Fruit fly (Drosophila melanogaster) whole organism, embryonic: Measurements from ENCODE around the gene CG14668.

Source experiments
- BtbVII ChIP-seq: fragments of 200-800 bp; sonication (Bioruptor generic); optimal IDR thresholded peaks from 3 replicates; lab custom pipeline; 2017; ENCODE audit warnings: missing biosample characterization, mild to moderate bottlenecking, missing genetic modification characterization
- CG10431 ChIP-seq: fragments of 200-800 bp; sonication (Bioruptor generic); optimal IDR thresholded peaks from 3 replicates; lab custom pipeline; 2018; ENCODE audit warnings: missing biosample characterization, mild to moderate bottlenecking, missing genetic modification characterization
- CG11696 ChIP-seq: fragments of 200-800 bp; sonication (Bioruptor generic); IDR thresholded peaks from 2 replicates; pipeline ENCODE4 v1.3.6; 2022; ENCODE audit warnings: missing biosample characterization, missing genetic modification characterization
- CG12744 ChIP-seq: fragments of 200-800 bp; sonication (Bioruptor generic); optimal IDR thresholded peaks from 2 replicates; lab custom pipeline; 2016; ENCODE audit warnings: missing biosample characterization, missing genetic modification characterization
- CG13296 ChIP-seq: fragments of 200-800 bp; sonication (Bioruptor generic); optimal IDR thresholded peaks from 3 replicates; lab custom pipeline; 2018; ENCODE audit warnings: missing biosample characterization, mild to moderate bottlenecking, missing genetic modification characterization
- CG14667 ChIP-seq: fragments of 200-800 bp; sonication (Bioruptor generic); IDR thresholded peaks from 2 replicates; pipeline ENCODE4 v1.3.6; 2022; ENCODE audit warnings: missing biosample characterization, missing genetic modification characterization
- CG14710 ChIP-seq: fragments of 200-800 bp; sonication (Bioruptor generic); optimal IDR thresholded peaks from 3 replicates; lab custom pipeline; 2019; ENCODE audit warnings: missing biosample characterization, mild to moderate bottlenecking, missing genetic modification characterization, moderate library complexity
- CG1603 ChIP-seq: fragments of 200-800 bp; sonication (Bioruptor generic); optimal IDR thresholded peaks from 2 replicates; lab custom pipeline; 2019; ENCODE audit warnings: missing biosample characterization, mild to moderate bottlenecking, missing genetic modification characterization, moderate library complexity
- CG16779 ChIP-seq: fragments of 200-800 bp; sonication (Bioruptor generic); IDR thresholded peaks from 2 replicates; pipeline ENCODE4 v1.3.6; 2022; ENCODE audit warnings: missing biosample characterization, missing genetic modification characterization
- CG17328 ChIP-seq: fragments of 200-800 bp; sonication (Bioruptor generic); IDR thresholded peaks from 2 replicates; pipeline ENCODE4 v1.3.6; 2022; ENCODE audit warnings: missing biosample characterization, missing genetic modification characterization
- CG17912 ChIP-seq: fragments of 200-800 bp; sonication (Bioruptor generic); optimal IDR thresholded peaks from 2 replicates; lab custom pipeline; 2018; ENCODE audit warnings: missing biosample characterization, mild to moderate bottlenecking, missing genetic modification characterization
- CG2199 ChIP-seq: fragments of 200-800 bp; sonication (Bioruptor generic); IDR thresholded peaks from 3 replicates; pipeline ENCODE4 v1.3.6; 2022; ENCODE audit warnings: missing biosample characterization, missing genetic modification characterization
- CG30431 ChIP-seq: fragments of 200-800 bp; sonication (Bioruptor generic); optimal IDR thresholded peaks from 2 replicates; lab custom pipeline; 2017; ENCODE audit warnings: missing biosample characterization, missing genetic modification characterization
- CG3281 ChIP-seq: fragments of 200-800 bp; sonication (Bioruptor generic); optimal IDR thresholded peaks from 3 replicates; lab custom pipeline; 2017; ENCODE audit warnings: missing biosample characterization, mild to moderate bottlenecking, missing genetic modification characterization
- CG33557 ChIP-seq: fragments of 200-800 bp; sonication (Bioruptor generic); optimal IDR thresholded peaks from 2 replicates; lab custom pipeline; 2019; ENCODE audit warnings: missing biosample characterization, mild to moderate bottlenecking, missing genetic modification characterization, moderate library complexity
- CG34376 ChIP-seq: fragments of 200-800 bp; sonication (Bioruptor generic); optimal IDR thresholded peaks from 2 replicates; lab custom pipeline; 2018; ENCODE audit warnings: missing biosample characterization, mild to moderate bottlenecking, missing genetic modification characterization
- CG34422 ChIP-seq: fragments of 200-800 bp; sonication (Bioruptor generic); IDR thresholded peaks from 3 replicates; pipeline ENCODE4 v1.3.6; 2022; ENCODE audit warnings: missing biosample characterization, missing genetic modification characterization
- CG5953 ChIP-seq: fragments of 200-800 bp; sonication (Bioruptor generic); IDR thresholded peaks from 2 replicates; pipeline ENCODE4 v1.3.6; 2022; ENCODE audit warnings: missing biosample characterization, missing genetic modification characterization
- CG6765 ChIP-seq: fragments of 200-800 bp; sonication (Bioruptor generic); optimal IDR thresholded peaks from 3 replicates; lab custom pipeline; 2017; ENCODE audit warnings: missing biosample characterization, mild to moderate bottlenecking, missing genetic modification characterization
- CG6813 ChIP-seq: fragments of 200-800 bp; sonication (Bioruptor generic); optimal IDR thresholded peaks from 2 replicates; lab custom pipeline; 2017; ENCODE audit warnings: missing biosample characterization, missing genetic modification characterization, mild to moderate bottlenecking, moderate library complexity, missing genetic modification reagents
- CG7786 ChIP-seq: fragments of 200-800 bp; sonication (Bioruptor generic); optimal IDR thresholded peaks from 2 replicates; lab custom pipeline; 2016; ENCODE audit warnings: missing biosample characterization, missing genetic modification characterization
- CG9215 ChIP-seq: fragments of 200-800 bp; sonication (Bioruptor generic); IDR thresholded peaks from 2 replicates; pipeline ENCODE4 v1.3.6; 2022; ENCODE audit warnings: missing biosample characterization, missing genetic modification characterization
- CG9876 ChIP-seq: fragments of 200-800 bp; sonication (Bioruptor generic); optimal IDR thresholded peaks from 2 replicates; lab custom pipeline; 2016; ENCODE audit warnings: missing biosample characterization, missing genetic modification characterization
- CkIIα-i1 ChIP-seq: fragments of 200-800 bp; sonication (Bioruptor generic); IDR thresholded peaks from 2 replicates; pipeline ENCODE4 v1.3.6; 2022; ENCODE audit warnings: missing biosample characterization, missing genetic modification characterization
- Dfd ChIP-seq, 2 experiments: fragments of >200 bp; optimal IDR thresholded peaks; 2 replicates each; lab custom pipeline; 2017; ENCODE audit warnings: missing biosample characterization in 2 of 2, missing genetic modification characterization in 2 of 2
- Dip3 ChIP-seq: fragments of 200-800 bp; sonication (Bioruptor generic); optimal IDR thresholded peaks from 3 replicates; lab custom pipeline; 2016; ENCODE audit warnings: missing biosample characterization, missing genetic modification characterization
- GATAe ChIP-seq: fragments of 200-800 bp; sonication (Bioruptor generic); conservative IDR thresholded peaks from 2 replicates; pipeline ENCODE4 v1.3.6; 2022; ENCODE audit warnings: missing biosample characterization, missing genetic modification characterization
- Hr39 ChIP-seq: fragments of >200 bp; optimal IDR thresholded peaks from 2 replicates; lab custom pipeline; 2017
- Mrtf ChIP-seq: fragments of 200-800 bp; sonication (Bioruptor generic); IDR thresholded peaks from 3 replicates; pipeline ENCODE4 v1.3.6; 2022; ENCODE audit warnings: missing biosample characterization, missing genetic modification characterization
- Optix ChIP-seq: fragments of 200-800 bp; sonication (Bioruptor generic); IDR thresholded peaks from 3 replicates; pipeline ENCODE4 v1.3.6; 2022; ENCODE audit warnings: missing biosample characterization, missing genetic modification characterization
- Poxn ChIP-seq: fragments of 200-800 bp; sonication (Bioruptor generic); IDR thresholded peaks from 2 replicates; pipeline ENCODE4 v1.3.6; 2022; ENCODE audit warnings: missing biosample characterization, missing genetic modification characterization
- Ravus ChIP-seq: fragments of 200-800 bp; sonication (Bioruptor generic); IDR thresholded peaks from 2 replicates; pipeline ENCODE4 v1.3.6; 2022; ENCODE audit warnings: missing biosample characterization, missing genetic modification characterization
- Sin3A ChIP-seq: fragments of >200 bp; optimal IDR thresholded peaks from 2 replicates; lab custom pipeline; 2018
- Sox102F ChIP-seq: fragments of 200-800 bp; sonication (Bioruptor generic); optimal IDR thresholded peaks from 2 replicates; lab custom pipeline; 2018; ENCODE audit warnings: missing biosample characterization, mild to moderate bottlenecking, missing genetic modification characterization, moderate library complexity
- chn ChIP-seq: fragments of 200-800 bp; sonication (Bioruptor generic); optimal IDR thresholded peaks from 2 replicates; lab custom pipeline; 2016; ENCODE audit warnings: missing biosample characterization, missing genetic modification characterization
- crc ChIP-seq: fragments of 200-800 bp; sonication (Bioruptor generic); optimal IDR thresholded peaks from 2 replicates; lab custom pipeline; 2016; ENCODE audit warnings: missing biosample characterization, missing genetic modification characterization
- fd64A ChIP-seq: fragments of 200-800 bp; sonication (Bioruptor generic); optimal IDR thresholded peaks from 3 replicates; lab custom pipeline; 2018; ENCODE audit warnings: missing biosample characterization, mild to moderate bottlenecking, missing genetic modification characterization
- gro ChIP-seq: fragments of 200-800 bp; sonication (Bioruptor generic); optimal IDR thresholded peaks from 2 replicates; lab custom pipeline; 2016; ENCODE audit warnings: missing biosample characterization, missing genetic modification characterization
- hb ChIP-seq: fragments of 200-800 bp; sonication (Bioruptor generic); IDR thresholded peaks from 3 replicates; pipeline ENCODE4 v1.3.6; 2022; ENCODE audit warnings: missing biosample characterization, missing genetic modification characterization; ENCODE audit not compliant: partially characterized antibody
- maf-S ChIP-seq: fragments of 200-800 bp; sonication (Bioruptor generic); optimal IDR thresholded peaks from 2 replicates; lab custom pipeline; 2016; ENCODE audit warnings: missing biosample characterization, missing genetic modification characterization
- nom ChIP-seq: fragments of 200-800 bp; sonication (Bioruptor generic); optimal IDR thresholded peaks from 2 replicates; lab custom pipeline; 2017; ENCODE audit warnings: missing biosample characterization, missing genetic modification characterization, mild to moderate bottlenecking, moderate library complexity, missing genetic modification reagents
- otp ChIP-seq: fragments of 200-800 bp; sonication (Bioruptor generic); IDR thresholded peaks from 3 replicates; pipeline ENCODE4, ENCODE4 v1.3.6; 2022; ENCODE audit warnings: missing biosample characterization, missing genetic modification characterization
- prd ChIP-seq, 3 experiments: fragments of >200 bp in 2 of 3; fragments of 200-800 bp in 1 of 3; sonication (Bioruptor generic) in 1 of 3; optimal IDR thresholded peaks in 2 of 3; IDR thresholded peaks in 1 of 3; 2 replicates in 2 of 3; 3 replicates in 1 of 3; pipeline versions ENCODE4 v1.3.6 to Lab custom; 2017 to 2022; ENCODE audit warnings: missing biosample characterization in 1 of 3, missing genetic modification characterization in 1 of 3
- rib ChIP-seq: fragments of 200-800 bp; sonication (Bioruptor generic); IDR thresholded peaks from 2 replicates; pipeline ENCODE4 v1.3.6; 2022; ENCODE audit warnings: missing biosample characterization, missing genetic modification characterization
- sd ChIP-seq: fragments of 200-800 bp; sonication (Bioruptor generic); optimal IDR thresholded peaks from 3 replicates; lab custom pipeline; 2018; ENCODE audit warnings: missing biosample characterization, mild to moderate bottlenecking, missing genetic modification characterization, moderate library complexity
- sna ChIP-seq: fragments of 200-800 bp; sonication (Bioruptor generic); IDR thresholded peaks from 2 replicates; pipeline ENCODE4 v1.3.6; 2022; ENCODE audit warnings: missing biosample characterization, missing genetic modification characterization; ENCODE audit not compliant: partially characterized antibody
- stc ChIP-seq: fragments of 200-800 bp; sonication (Bioruptor generic); IDR thresholded peaks from 2 replicates; pipeline ENCODE4 v1.3.6; 2022; ENCODE audit warnings: missing biosample characterization, missing genetic modification characterization
- tap ChIP-seq: fragments of 200-800 bp; optimal IDR thresholded peaks from 3 replicates; lab custom pipeline; 2019; ENCODE audit warnings: missing biosample characterization, mild to moderate bottlenecking, missing genetic modification characterization, moderate library complexity
- twi ChIP-seq: fragments of 200-800 bp; optimal IDR thresholded peaks from 2 replicates; lab custom pipeline; 2019; ENCODE audit warnings: missing biosample characterization, mild to moderate bottlenecking, missing genetic modification characterization, moderate library complexity
- tx ChIP-seq: fragments of 200-800 bp; sonication (Bioruptor generic); optimal IDR thresholded peaks from 2 replicates; lab custom pipeline; 2016; ENCODE audit warnings: missing biosample characterization, missing genetic modification characterization

Gene CG14668

dm6 chr3R:5361681-5362319 lies 25.7 kb downstream of the CG14668 start (continued):
- TF ChIP-seq CG2199 (GFP tag; lab: Robert Waterston, UW) (0 out of 3 replicates have a peak, but pooled peaks have one; percentile 60), CG12744 (peak; percentile 61), Hr39 (no peak), GATAe (peak; percentile 39; the same call in 1 of the 2 replicates), CkIIα-i1 (GFP tag; lab: Robert Waterston, UW) (peak; percentile 66; the same call in 1 of the 2 replicates), CG6813 (GFP tag; lab: Kevin White, UChicago) (peak; percentile 81), CG14710 (tag; lab: Kevin White, UChicago) (peak; percentile 47), Mrtf (GFP tag; lab: Robert Waterston, UW) (peak; percentile 85), CG1603 (tag; lab: Kevin White, UChicago) (peak; percentile 86), Sin3A (lab: Kevin White, UChicago) (no peak), CG34376 (GFP tag; lab: Kevin White, UChicago) (no peak), CG3281 (GFP tag; lab: Kevin White, UChicago) (peak; percentile 77), twi (tag; lab: Kevin White, UChicago) (peak; percentile 12), CG6765 (peak; percentile 54), maf-S (GFP tag; lab: Kevin White, UChicago) (peak; percentile 72), CG7786 (GFP tag; lab: Kevin White, UChicago) (peak; percentile 84), CG9215 (GFP tag; lab: Robert Waterston, UW) (peak; percentile 61; the same call in 1 of the 2 replicates), chn (peak; percentile 65), CG14667 (peak; percentile 68; the same call in 1 of the 2 replicates), tx (GFP tag; lab: Kevin White, UChicago) (peak; percentile 81), Dip3 (GFP tag; lab: Kevin White, UChicago) (peak; percentile 85), otp (GFP tag; lab: Robert Waterston, UW) (peak; percentile 84), CG33557 (GFP tag; lab: Kevin White, UChicago) (peak; percentile 26), Sox102F (GFP tag; lab: Kevin White, UChicago) (peak; percentile 88), sna (no peak), CG17912 (GFP tag; lab: Kevin White, UChicago) (no peak), nom (peak; percentile 54), gro (GFP tag; lab: Kevin White, UChicago) (peak; percentile 89), Optix (GFP tag; lab: Robert Waterston, UW) (peak; percentile 83; the same call in 2 of the 3 replicates), fd64A (peak; percentile 63), CG16779 (GFP tag; lab: Robert Waterston, UW) (peak; percentile 88), CG13296 (GFP tag; lab: Kevin White, UChicago) (peak; percentile 71), Poxn (GFP tag; lab: Robert Waterston, UW) (no peak), rib (GFP tag; lab: Robert Waterston, UW) (no peak), tap (tag; lab: Kevin White, UChicago) (peak; percentile 83), CG10431 (no peak), CG17328 (peak; percentile 84), Ravus (GFP tag; lab: Robert Waterston, UW) (peak; percentile 50; the same call in 1 of the 2 replicates), crc (GFP tag; lab: Kevin White, UChicago) (peak; percentile 66), BtbVII (GFP tag; lab: Kevin White, UChicago) (peak; percentile 77), Dfd (GFP tag; optimal IDR thresholded peaks at IDR 0.05; lab: Kevin White, UChicago) (no peak), stc (GFP tag; lab: Robert Waterston, UW) (peak; percentile 88), CG30431 (GFP tag; lab: Kevin White, UChicago) (peak; percentile 74), sd (peak; percentile 61), CG9876 (GFP tag; lab: Kevin White, UChicago) (peak; percentile 74), hb (GFP tag; lab: Robert Waterston, UW) (no peak), prd (optimal IDR thresholded peaks at IDR 0.05; lab: Kevin White, UChicago) (no peak), prd (GFP tag; IDR thresholded peaks at IDR 0.05; lab: Robert Waterston, UW) (peak; percentile 89), CG34422 (peak; percentile 87), CG11696 (no peak; the same call in 1 of the 2 replicates), CG5953 (peak; percentile 71)
